Worm (Caenorhabditis elegans) whole organism, mixed stage, embryonic: ENCODE results near the gene F59F5.7.

ENCODE experiments used
- elt-1 ChIP-seq: sonication (generic microtip); optimal IDR thresholded peaks from 2 replicates; lab custom pipeline; 2017; ENCODE audit warnings: missing genetic modification characterization, mild to moderate bottlenecking, missing compliant biosample characterization, antibody characterized with exemption, moderate library complexity, borderline replicate concordance; ENCODE audit not compliant: insufficient read depth
- mep-1 ChIP-seq: fragments of 150-350 bp; optimal IDR thresholded peaks from 2 replicates; lab custom pipeline; 2017; ENCODE audit warnings: missing biosample characterization, missing genetic modification reagents, missing genetic modification characterization, inconsistent platforms
- mls-2 ChIP-seq: sonication (generic microtip); optimal IDR thresholded peaks from 2 replicates; lab custom pipeline; 2016; ENCODE audit warnings: mild to moderate bottlenecking, missing genetic modification characterization, moderate library complexity, missing compliant biosample characterization
- nhr-28 ChIP-seq: fragments of 150-350 bp; optimal IDR thresholded peaks from 2 replicates; lab custom pipeline; 2014; ENCODE audit warnings: missing biosample characterization, missing genetic modification characterization
- unc-39 ChIP-seq: fragments of 150-350 bp; optimal IDR thresholded peaks from 2 replicates; lab custom pipeline; 2014; ENCODE audit warnings: missing biosample characterization, missing genetic modification characterization
- unc-62 ChIP-seq: fragments of 150-350 bp; optimal IDR thresholded peaks from 2 replicates; lab custom pipeline; 2014; ENCODE audit warnings: missing biosample characterization, missing genetic modification reagents, missing genetic modification characterization

DNA sequence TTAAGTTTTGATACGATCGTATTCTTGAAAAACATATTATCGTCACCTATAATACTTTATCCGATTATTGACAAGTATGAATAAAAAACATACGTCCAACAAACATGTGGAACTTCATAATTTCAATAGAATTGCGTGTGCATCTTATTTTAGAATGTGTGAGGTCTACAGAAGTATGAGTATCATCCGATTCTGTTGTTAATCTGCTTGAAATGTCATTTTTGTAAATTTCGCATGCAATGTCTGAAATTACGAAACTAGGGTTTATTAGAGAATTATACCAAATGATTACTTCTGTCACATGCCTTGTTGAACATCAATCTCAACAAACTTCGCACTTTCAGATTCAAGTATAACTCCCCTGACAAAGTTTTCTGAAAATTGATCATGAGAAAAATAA, 17.5 kb upstream of the F59F5.7 start:
- TF ChIP-seq unc-62 (no peak), mep-1 (tag; lab: Kevin White, UChicago) (no peak), elt-1 (tag; lab: Kevin White, UChicago) (no peak), mls-2 (tag; lab: Kevin White, UChicago) (no peak), nhr-28 (tag; lab: Kevin White, UChicago) (no peak), unc-39 (tag; lab: Kevin White, UChicago) (no peak)
